Fruit fly (Drosophila melanogaster) whole organism: Measurements from ENCODE around the gene Fas2.

Experiments used
- CG8478 ChIP-seq: fragments of >200 bp; optimal IDR thresholded peaks from 2 replicates; lab custom pipeline; 2018; ENCODE audit warnings: inconsistent platforms
- Dll ChIP-seq: fragments of >200 bp; optimal IDR thresholded peaks from 2 replicates; lab custom pipeline; 2017
- EcR ChIP-seq, 2 experiments: fragments of >200 bp; optimal IDR thresholded peaks; 2 replicates each; lab custom pipeline; 2017; ENCODE audit warnings: missing biosample characterization in 2 of 2, missing genetic modification characterization in 2 of 2, missing genetic modification reagents in 2 of 2
- pan ChIP-seq: fragments of >200 bp; optimal IDR thresholded peaks from 2 replicates; lab custom pipeline; 2017
- psq ChIP-seq: fragments of >200 bp; optimal IDR thresholded peaks from 2 replicates; lab custom pipeline; 2017
- usp ChIP-seq: fragments of >200 bp; optimal IDR thresholded peaks from 2 replicates; lab custom pipeline; 2017; ENCODE audit warnings: missing biosample characterization, missing genetic modification characterization, mixed read lengths

Gene Fas2

DNA sequence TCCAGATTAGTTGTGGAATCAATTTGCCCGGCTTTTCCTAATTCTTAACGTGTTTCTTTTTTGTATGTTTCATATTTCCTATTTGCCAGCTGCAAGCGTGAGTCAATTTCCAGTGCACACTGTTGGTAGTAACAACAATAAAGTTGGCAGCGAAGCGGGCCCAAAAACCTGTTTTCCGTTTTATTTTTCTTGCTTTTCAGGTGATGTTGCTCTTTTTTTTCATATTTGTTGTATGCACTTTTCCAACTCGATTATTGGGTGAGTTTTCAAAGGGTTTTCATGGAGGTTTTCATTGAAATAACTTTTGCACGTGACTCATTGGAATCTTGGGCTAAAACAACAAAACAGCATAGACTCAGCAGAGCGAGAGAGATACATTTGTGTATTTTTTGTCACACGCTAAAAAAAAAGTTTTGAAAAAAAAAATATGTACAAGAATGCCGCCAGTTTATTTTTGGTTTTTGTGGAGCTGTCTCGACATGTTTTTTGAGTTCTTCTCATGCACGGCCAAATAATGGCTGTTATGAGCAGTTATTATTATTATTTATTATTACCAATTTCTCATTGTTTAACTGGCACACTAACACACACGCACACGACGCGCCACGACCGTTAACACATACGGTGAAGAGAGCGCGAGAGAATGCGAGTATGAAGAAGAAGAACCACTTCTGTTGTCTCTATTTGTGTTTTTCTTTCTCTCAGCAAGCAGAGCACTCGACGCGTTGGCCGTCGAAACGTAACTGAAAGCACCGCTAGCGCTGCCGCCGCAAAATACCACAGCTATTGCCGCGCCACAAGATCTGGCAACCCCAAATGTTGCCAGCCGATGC, at the start of gene Fas2:
Gene Fas2 (minus strand): TSS at position 748 of the 833 bp plus-strand sequence.
- TF ChIP-seq EcR (GFP tag; optimal IDR thresholded peaks at IDR 0.05; lab: Kevin White, UChicago), result no peak
- no peak for TF ChIP-seq Dll (lab: Kevin White, UChicago)
- TF ChIP-seq pan, result no peak
- no peak for TF ChIP-seq CG8478 (lab: Kevin White, UChicago)
- no peak for TF ChIP-seq usp
- no peak for TF ChIP-seq psq (lab: Kevin White, UChicago)

DNA sequence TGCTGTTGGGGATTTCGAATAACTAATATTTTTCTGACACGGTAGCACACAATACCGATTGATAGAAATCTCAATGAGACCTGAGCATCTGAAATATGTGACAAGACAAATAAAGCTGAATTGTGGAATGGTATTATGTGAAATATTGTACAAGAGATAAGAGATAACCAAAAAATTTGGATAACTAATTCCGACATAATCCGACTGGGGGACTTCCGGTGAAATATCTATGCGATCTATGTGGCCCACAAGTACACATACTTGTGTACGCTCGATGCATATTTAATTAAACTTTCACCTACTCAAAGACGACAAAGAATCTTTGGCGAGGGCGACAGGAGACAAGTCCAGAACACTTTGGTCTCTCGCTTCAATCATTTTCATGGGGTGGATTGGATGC, 46.8 kb upstream of the Fas2 start, which contains the start of gene CG15576:
Gene CG15576 (minus strand): TSS at position 101 of the 400 bp plus-strand sequence.
- TF ChIP-seq pan (no peak), CG8478 (lab: Kevin White, UChicago) (no peak), EcR (GFP tag; optimal IDR thresholded peaks at IDR 0.05; lab: Kevin White, UChicago) (no peak), Dll (lab: Kevin White, UChicago) (no peak), psq (lab: Kevin White, UChicago) (no peak), usp (no peak)

DNA sequence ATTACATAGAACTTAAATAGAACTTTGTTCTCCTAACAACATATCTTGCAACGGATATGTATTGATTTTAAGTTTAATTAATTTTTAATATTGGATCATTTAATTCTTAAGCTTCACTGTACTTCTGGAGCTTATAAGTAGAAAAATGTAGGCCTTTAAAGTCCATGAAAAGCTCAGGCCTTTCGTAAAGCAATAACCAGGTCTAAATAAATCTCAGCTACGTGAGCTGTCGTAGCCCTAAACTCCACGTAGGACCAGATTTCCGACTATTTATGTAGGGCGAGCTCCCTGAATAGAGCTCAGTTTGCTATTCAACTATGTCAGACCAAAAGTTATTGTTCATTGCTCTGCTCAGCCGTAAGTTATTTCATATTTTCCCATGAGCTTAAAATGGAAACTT, 42.2 kb upstream of the Fas2 start, which contains the start of gene CG43135:
Gene CG43135 (plus strand): TSS at position 301 of the 400 bp plus-strand sequence.
- TF ChIP-seq Dll (lab: Kevin White, UChicago) (no peak), CG8478 (lab: Kevin White, UChicago) (no peak), psq (lab: Kevin White, UChicago) (no peak), EcR (GFP tag; optimal IDR thresholded peaks at IDR 0.05; lab: Kevin White, UChicago) (no peak), usp (no peak), pan (no peak)

DNA sequence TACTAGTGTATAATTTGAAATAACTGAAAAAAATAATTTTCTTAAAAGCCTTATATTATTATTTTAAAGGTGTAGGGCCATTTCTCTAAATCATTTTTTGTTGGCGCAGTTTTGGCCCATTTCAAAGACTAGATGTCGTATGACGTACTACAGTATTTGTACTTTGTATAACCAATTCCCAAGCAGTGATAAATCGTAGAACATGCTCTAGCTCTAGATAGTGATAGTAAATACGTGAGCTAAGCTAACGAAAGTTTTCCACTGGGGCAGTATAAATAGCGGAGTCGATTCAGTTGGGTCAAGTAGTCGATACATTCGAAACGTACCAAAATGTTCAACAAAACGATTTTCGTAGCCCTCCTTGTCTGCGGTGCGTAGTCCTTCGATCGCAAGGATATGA, 41.1 kb upstream of the Fas2 start, which contains the start of gene CG43134:
Gene CG43134 (plus strand): TSS at position 301 of the 400 bp plus-strand sequence.
- TF ChIP-seq Dll (lab: Kevin White, UChicago) (no peak), usp (no peak), pan (no peak), EcR (GFP tag; optimal IDR thresholded peaks at IDR 0.05; lab: Kevin White, UChicago) (no peak), CG8478 (lab: Kevin White, UChicago) (no peak), psq (lab: Kevin White, UChicago) (no peak)

dm6 chrX:4246039-4246438, 40.1 kb upstream of the Fas2 start, which contains the start of gene Muc4B:
Gene Muc4B, minus strand, starts transcription at chrX:4246139.
- TF ChIP-seq CG8478 (lab: Kevin White, UChicago) (no peak), Dll (lab: Kevin White, UChicago) (no peak), psq (lab: Kevin White, UChicago) (no peak)

DNA sequence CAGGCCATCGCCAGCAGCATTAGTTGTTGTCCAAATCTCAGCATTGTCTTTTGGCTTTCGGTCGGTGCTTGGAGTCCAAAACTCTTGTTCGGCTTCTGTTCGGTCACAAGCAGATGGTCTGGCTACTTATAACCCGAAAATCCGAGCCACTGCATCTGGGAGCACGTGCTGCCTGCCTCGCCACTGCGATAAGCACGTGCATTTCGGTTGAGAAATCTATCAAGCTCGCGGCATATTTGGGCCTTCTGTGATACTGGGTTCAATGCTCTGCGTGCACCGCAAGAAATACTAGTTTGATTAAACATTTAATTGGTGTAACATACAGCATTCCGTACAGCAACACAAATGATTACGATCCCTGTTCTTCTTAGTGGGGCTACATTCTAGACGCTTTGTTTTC, 36.8 kb upstream of the Fas2 start, which contains the start of gene Femcoat:
Gene Femcoat (minus strand): TSS at position 101 of the 400 bp plus-strand sequence.
- TF ChIP-seq psq (lab: Kevin White, UChicago) (no peak), EcR (GFP tag; optimal IDR thresholded peaks at IDR 0.05; lab: Kevin White, UChicago) (no peak), CG8478 (lab: Kevin White, UChicago) (no peak), pan (no peak), usp (no peak)

- no peak for TF ChIP-seq pan
- no peak for TF ChIP-seq Dll (lab: Kevin White, UChicago)
- no peak for TF ChIP-seq EcR (GFP tag; optimal IDR thresholded peaks at IDR 0.05; lab: Kevin White, UChicago)
- no peak for TF ChIP-seq CG8478 (lab: Kevin White, UChicago)
- TF ChIP-seq psq (lab: Kevin White, UChicago), result no peak
- TF ChIP-seq usp, result no peak
Measured at dm6 chrX:4240146-4240545, 34.3 kb upstream of the Fas2 start.

DNA sequence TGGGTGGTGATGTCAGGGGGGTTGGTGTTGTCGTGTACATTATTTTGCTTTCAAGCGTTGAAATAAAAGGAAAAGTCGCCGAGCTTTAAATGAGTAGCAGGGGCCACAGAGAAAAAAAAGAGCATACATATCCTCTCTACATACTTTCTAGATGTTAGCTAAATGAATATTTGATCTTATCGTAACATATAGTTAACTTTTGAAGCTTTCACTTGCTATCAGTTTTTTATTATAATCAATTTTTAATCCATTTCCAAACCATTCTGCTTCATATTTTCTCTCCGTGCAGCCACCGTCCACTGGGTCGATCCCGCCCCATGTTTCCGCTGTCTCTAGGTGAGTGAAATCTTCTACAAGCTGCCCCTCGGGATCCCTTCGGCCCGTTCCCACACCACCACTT, 19.1 kb upstream of the Fas2 start:
- no peak for TF ChIP-seq pan
- no peak for TF ChIP-seq psq (lab: Kevin White, UChicago)
- TF ChIP-seq CG8478 (lab: Kevin White, UChicago), result no peak
- TF ChIP-seq usp, result no peak
- no peak for TF ChIP-seq EcR (GFP tag; optimal IDR thresholded peaks at IDR 0.05; lab: Kevin White, UChicago)
- no peak for TF ChIP-seq Dll (lab: Kevin White, UChicago)

DNA sequence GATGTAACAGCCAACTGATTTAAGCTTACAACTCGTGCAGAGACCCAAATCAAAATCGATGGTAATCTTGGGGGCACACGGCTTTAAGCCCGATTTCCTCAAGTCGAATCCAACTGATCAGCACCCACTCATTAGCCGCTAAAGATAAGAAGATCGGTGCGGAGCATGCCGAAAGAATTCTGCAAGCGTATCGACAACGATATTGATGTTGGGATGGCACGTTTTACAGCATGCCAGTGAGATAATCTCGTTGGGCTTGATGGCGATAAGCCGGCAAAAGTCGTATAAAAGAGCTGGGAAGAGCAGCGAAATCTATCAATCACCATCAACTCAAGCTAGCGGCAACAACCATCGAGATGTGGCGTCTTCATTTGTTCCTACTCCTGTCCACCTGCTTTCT, 12.0 kb upstream of the Fas2 start, which contains the start of gene CG15570:
Gene CG15570 (plus strand): TSS at position 301 of the 400 bp plus-strand sequence.
- TF ChIP-seq pan (no peak), CG8478 (lab: Kevin White, UChicago) (no peak), psq (lab: Kevin White, UChicago) (no peak), Dll (lab: Kevin White, UChicago) (no peak), usp (no peak), EcR (GFP tag; optimal IDR thresholded peaks at IDR 0.05; lab: Kevin White, UChicago) (no peak)

- TF ChIP-seq pan, result no peak
- no peak for TF ChIP-seq psq (lab: Kevin White, UChicago)
- no peak for TF ChIP-seq Dll (lab: Kevin White, UChicago)
- no peak for TF ChIP-seq usp
- no peak for TF ChIP-seq CG8478 (lab: Kevin White, UChicago)
- no peak for TF ChIP-seq EcR (GFP tag; optimal IDR thresholded peaks at IDR 0.05; lab: Kevin White, UChicago)
Measured at dm6 chrX:4217294-4217693, 11.4 kb upstream of the Fas2 start, which contains the start of gene CG15571. Gene CG15571, minus strand, starts transcription at chrX:4217394.

dm6 chrX:4214371-4214770, 8.5 kb upstream of the Fas2 start:
- TF ChIP-seq psq (lab: Kevin White, UChicago) (no peak), EcR (GFP tag; optimal IDR thresholded peaks at IDR 0.05; lab: Kevin White, UChicago) (no peak), CG8478 (lab: Kevin White, UChicago) (no peak), pan (no peak), Dll (lab: Kevin White, UChicago) (no peak), usp (no peak)

- no peak for TF ChIP-seq CG8478 (lab: Kevin White, UChicago)
- TF ChIP-seq EcR (GFP tag; optimal IDR thresholded peaks at IDR 0.05; lab: Kevin White, UChicago), result no peak
- TF ChIP-seq usp, result no peak
- no peak for TF ChIP-seq psq (lab: Kevin White, UChicago)
- no peak for TF ChIP-seq Dll (lab: Kevin White, UChicago)
- no peak for TF ChIP-seq pan
Measured at dm6 chrX:4212725-4213124, 6.8 kb upstream of the Fas2 start, which contains the start of gene CG43288. Gene CG43288, plus strand, starts transcription at chrX:4213025.
